Worm (Caenorhabditis elegans) whole organism, L4 larva: ENCODE data around the gene K12H6.7.

Experiments
- aly-2 ChIP-seq: sonication (generic microtip); optimal IDR thresholded peaks from 2 replicates; lab custom pipeline; 2018; ENCODE audit warnings: missing biosample characterization, missing genetic modification characterization
- ceh-82 ChIP-seq: sonication (generic microtip); optimal IDR thresholded peaks from 2 replicates; lab custom pipeline; 2017; ENCODE audit warnings: missing biosample characterization, missing genetic modification characterization
- daf-16 ChIP-seq, 3 experiments: sonication (generic microtip); optimal IDR thresholded peaks; 2 replicates each; lab custom pipeline; 2016 to 2017; ENCODE audit warnings: missing genetic modification characterization in 3 of 3, missing genetic modification reagents in 3 of 3, mild to moderate bottlenecking in 2 of 3, missing compliant biosample characterization in 2 of 3, missing biosample characterization in 1 of 3, moderate library complexity in 1 of 3
- fos-1 ChIP-seq: fragments of 150-350 bp; optimal IDR thresholded peaks from 2 replicates; lab custom pipeline; 2014; ENCODE audit warnings: missing biosample characterization, missing genetic modification characterization
- lin-13 ChIP-seq: fragments of 150-350 bp; optimal IDR thresholded peaks from 2 replicates; lab custom pipeline; 2014; ENCODE audit warnings: missing biosample characterization, missing genetic modification reagents, missing genetic modification characterization
- nhr-76 ChIP-seq: fragments of 150-350 bp; optimal IDR thresholded peaks from 2 replicates; lab custom pipeline; 2014; ENCODE audit warnings: missing biosample characterization, missing genetic modification characterization
- unc-130 ChIP-seq: sonication (generic microtip); optimal IDR thresholded peaks from 2 replicates; lab custom pipeline; 2016; ENCODE audit warnings: missing genetic modification reagents, missing genetic modification characterization, missing compliant biosample characterization
- zip-2 ChIP-seq: fragments of 150-350 bp; optimal IDR thresholded peaks from 2 replicates; lab custom pipeline; 2014; ENCODE audit warnings: missing biosample characterization, missing genetic modification characterization

DNA sequence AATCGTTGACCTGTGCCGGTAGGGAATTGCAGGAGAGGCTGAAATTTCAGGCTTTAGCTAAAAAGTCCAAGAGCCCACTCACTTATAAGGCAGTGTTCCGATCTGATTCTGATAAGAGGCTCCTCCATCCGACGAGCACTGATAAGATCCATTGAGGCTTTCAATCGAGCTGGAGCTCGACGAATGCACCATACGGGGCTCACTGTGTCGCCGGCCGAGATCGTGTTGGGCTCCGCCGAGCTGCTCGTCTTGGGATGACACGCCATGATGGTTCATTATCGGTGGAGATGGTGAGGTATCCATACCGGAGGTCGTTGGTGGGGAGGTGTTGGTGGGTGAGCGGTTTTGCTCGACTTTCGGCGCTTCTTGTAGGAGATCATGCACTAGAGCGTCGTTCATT, 40.3 kb downstream of the K12H6.7 start:
- TF ChIP-seq fos-1 (tag; lab: Kevin White, UChicago) (no peak), zip-2 (tag; lab: Kevin White, UChicago) (no peak), nhr-76 (tag; lab: Kevin White, UChicago) (no peak), unc-130 (GFP tag; lab: Kevin White, UChicago) (no peak), daf-16 (GFP tag; optimal IDR thresholded peaks at IDR 0.05; lab: Kevin White, UChicago) (no peak), daf-16 (tag; optimal IDR thresholded peaks at IDR 0.05; lab: Kevin White, UChicago) (no peak), aly-2 (tag; lab: Kevin White, UChicago) (no peak), lin-13 (no peak), ceh-82 (tag; lab: Kevin White, UChicago) (no peak)
